Fruit fly (Drosophila melanogaster) whole organism, pupa: ENCODE data around the gene CG13857.

Source experiments
- CG10348 ChIP-seq: fragments of 200-800 bp; sonication (Bioruptor generic); IDR thresholded peaks from 2 replicates; pipeline ENCODE4 v1.3.6; 2022; ENCODE audit warnings: missing biosample characterization, missing genetic modification characterization
- CG12605 ChIP-seq: fragments of 200-800 bp; sonication (Bioruptor generic); IDR thresholded peaks from 2 replicates; pipeline ENCODE4 v1.3.6; 2022; ENCODE audit warnings: missing biosample characterization, missing genetic modification characterization
- CG13204 ChIP-seq: fragments of 200-800 bp; sonication (Bioruptor generic); optimal IDR thresholded peaks from 2 replicates; lab custom pipeline; 2018; ENCODE audit warnings: missing biosample characterization, mild to moderate bottlenecking, missing genetic modification characterization, moderate library complexity
- CG14655 ChIP-seq: fragments of 200-800 bp; sonication (Bioruptor generic); optimal IDR thresholded peaks from 3 replicates; lab custom pipeline; 2017; ENCODE audit warnings: mild to moderate bottlenecking, missing biosample characterization, missing genetic modification reagents, missing genetic modification characterization
- CG15710 ChIP-seq: fragments of 200-800 bp; sonication (Bioruptor generic); optimal IDR thresholded peaks from 2 replicates; lab custom pipeline; 2018; ENCODE audit warnings: missing biosample characterization, mild to moderate bottlenecking, missing genetic modification characterization, moderate library complexity
- CG17806 ChIP-seq: fragments of 200-800 bp; sonication (Bioruptor generic); optimal IDR thresholded peaks from 2 replicates; lab custom pipeline; 2018; ENCODE audit warnings: missing biosample characterization, mild to moderate bottlenecking, missing genetic modification characterization, moderate library complexity
- CG32121 ChIP-seq: fragments of 200-800 bp; sonication (Bioruptor generic); IDR thresholded peaks from 2 replicates; pipeline ENCODE4 v1.3.6; 2022; ENCODE audit warnings: missing biosample characterization, missing genetic modification characterization
- CG34367 ChIP-seq: fragments of 200-800 bp; sonication (Bioruptor generic); optimal IDR thresholded peaks from 2 replicates; lab custom pipeline; 2018; ENCODE audit warnings: missing biosample characterization, mild to moderate bottlenecking, missing genetic modification characterization
- CG4496 ChIP-seq: fragments of 200-800 bp; sonication (Bioruptor generic); IDR thresholded peaks from 3 replicates; pipeline ENCODE4 v1.3.6; 2022; ENCODE audit warnings: missing biosample characterization, missing genetic modification characterization
- CG8159 ChIP-seq: fragments of 200-800 bp; sonication (Bioruptor generic); optimal IDR thresholded peaks from 3 replicates; lab custom pipeline; 2018; ENCODE audit warnings: missing biosample characterization, mild to moderate bottlenecking, missing genetic modification characterization, moderate library complexity
- CG8301 ChIP-seq: fragments of 200-800 bp; sonication (Bioruptor generic); optimal IDR thresholded peaks from 2 replicates; lab custom pipeline; 2018; ENCODE audit warnings: missing biosample characterization, mild to moderate bottlenecking, missing genetic modification characterization
- CG9948 ChIP-seq: fragments of 200-800 bp; sonication (Bioruptor generic); optimal IDR thresholded peaks from 2 replicates; lab custom pipeline; 2018; ENCODE audit warnings: missing biosample characterization, mild to moderate bottlenecking, missing genetic modification characterization, moderate library complexity
- D1 ChIP-seq: fragments of 200-800 bp; sonication (Bioruptor generic); optimal IDR thresholded peaks from 2 replicates; lab custom pipeline; 2018; ENCODE audit warnings: missing biosample characterization, mild to moderate bottlenecking, missing genetic modification characterization, moderate library complexity
- EcR ChIP-seq: fragments of 200-800 bp; sonication (Bioruptor generic); optimal IDR thresholded peaks from 3 replicates; lab custom pipeline; 2019; ENCODE audit warnings: missing biosample characterization, missing genetic modification characterization, mild to moderate bottlenecking, moderate library complexity, missing genetic modification reagents
- Ets98B ChIP-seq: fragments of 200-800 bp; sonication (Bioruptor generic); IDR thresholded peaks from 2 replicates; pipeline ENCODE4 v1.3.6; 2022; ENCODE audit warnings: missing biosample characterization, missing genetic modification characterization
- Pif1A ChIP-seq: fragments of 200-800 bp; sonication (Bioruptor generic); optimal IDR thresholded peaks from 3 replicates; lab custom pipeline; 2016; ENCODE audit warnings: missing biosample characterization, missing genetic modification characterization
- Pif1B ChIP-seq: fragments of 200-800 bp; sonication (Bioruptor generic); optimal IDR thresholded peaks from 3 replicates; lab custom pipeline; 2016; ENCODE audit warnings: missing biosample characterization, missing genetic modification characterization
- Snoo ChIP-seq: fragments of 200-800 bp; sonication (Bioruptor generic); optimal IDR thresholded peaks from 3 replicates; lab custom pipeline; 2017; ENCODE audit warnings: missing biosample characterization, mild to moderate bottlenecking, missing genetic modification characterization, inconsistent platforms
- fd96Ca ChIP-seq: fragments of 200-800 bp; sonication (Bioruptor generic); IDR thresholded peaks from 3 replicates; pipeline ENCODE4 v1.3.6; 2022; ENCODE audit warnings: missing biosample characterization, missing genetic modification characterization
- rn ChIP-seq: fragments of 200-800 bp; sonication (Bioruptor generic); IDR thresholded peaks from 2 replicates; pipeline ENCODE4 v1.3.6; 2022; ENCODE audit warnings: missing biosample characterization, missing genetic modification characterization

The CG13857 gene

dm6 chr3R:22356464-22357410 is 37.2 kb downstream of the CG13857 start, which contains the start of gene Sar1:
Sar1 (plus strand) TSS chr3R:22356685.
- TF ChIP-seq fd96Ca (GFP tag; lab: Robert Waterston, UW) (no peak), EcR (GFP tag; lab: Kevin White, UChicago) (peak; percentile 79), CG17806 (no peak), Snoo (tag; lab: Kevin White, UChicago) (peak; percentile 8)

- TF ChIP-seq CG12605 (GFP tag; lab: Robert Waterston, UW) (no peak), EcR (GFP tag; lab: Kevin White, UChicago) (no peak), Snoo (tag; lab: Kevin White, UChicago) (no peak), CG8301 (tag; lab: Kevin White, UChicago) (no peak), CG17806 (no peak)
Measured at dm6 chr3R:22351396-22351795, 42.5 kb downstream of the CG13857 start, which contains the start of gene rdhB. rdhB (plus strand) TSS chr3R:22351696.

dm6 chr3R:22342708-22343107 is 51.2 kb downstream of the CG13857 start:
- no peak for TF ChIP-seq Pif1B (GFP tag; lab: Kevin White, UChicago)
- TF ChIP-seq CG34367 (tag; lab: Kevin White, UChicago) = no peak
- TF ChIP-seq Pif1A (GFP tag; lab: Kevin White, UChicago) = no peak
- TF ChIP-seq CG10348 (GFP tag; lab: Robert Waterston, UW) = no peak
- TF ChIP-seq EcR (GFP tag; lab: Kevin White, UChicago) = no peak
- no peak for TF ChIP-seq CG4496 (GFP tag; lab: Robert Waterston, UW)
- TF ChIP-seq Ets98B = no peak
- no peak for TF ChIP-seq fd96Ca (GFP tag; lab: Robert Waterston, UW)
- TF ChIP-seq CG17806 = no peak
- no peak for TF ChIP-seq D1
- no peak for TF ChIP-seq CG14655 (GFP tag; lab: Kevin White, UChicago)
- no peak for TF ChIP-seq CG8301 (tag; lab: Kevin White, UChicago)
- no peak for TF ChIP-seq CG9948 (tag; lab: Kevin White, UChicago)
- TF ChIP-seq rn (GFP tag; lab: Robert Waterston, UW) = no peak
- TF ChIP-seq CG8159 (tag; lab: Kevin White, UChicago) = no peak
- no peak for TF ChIP-seq Snoo (tag; lab: Kevin White, UChicago)
- no peak for TF ChIP-seq CG15710 (tag; lab: Kevin White, UChicago)
- TF ChIP-seq CG32121 (GFP tag; lab: Robert Waterston, UW) = no peak
- no peak for TF ChIP-seq CG13204
- TF ChIP-seq CG12605 (GFP tag; lab: Robert Waterston, UW) = no peak
